Worm (Caenorhabditis elegans) whole organism, L4 larva: Measurements from ENCODE around the gene snt-7.

ENCODE experiments used
- D1046.2 ChIP-seq: fragments of 200-800 bp; sonication (Bioruptor generic); IDR thresholded peaks from 2 replicates; pipeline ENCODE4 v1.3.6; 2022; ENCODE audit warnings: missing genetic modification characterization, missing compliant biosample characterization
- F10B5.3 ChIP-seq: sonication (generic microtip); optimal IDR thresholded peaks from 2 replicates; lab custom pipeline; 2016; ENCODE audit warnings: mild to moderate bottlenecking, missing genetic modification characterization, missing compliant biosample characterization
- F26F4.8 ChIP-seq: fragments of 200-800 bp; sonication (Bioruptor generic); conservative IDR thresholded peaks from 2 replicates; pipeline ENCODE4 v1.3.6; 2022; ENCODE audit warnings: missing genetic modification characterization, missing compliant biosample characterization
- F44E2.7 ChIP-seq: fragments of 200-800 bp; sonication (Bioruptor generic); IDR thresholded peaks from 2 replicates; pipeline ENCODE4 v2.1.2; 2022; ENCODE audit warnings: missing genetic modification characterization, missing compliant biosample characterization
- F49E8.2 ChIP-seq: sonication (generic microtip); optimal IDR thresholded peaks from 2 replicates; lab custom pipeline; 2016; ENCODE audit warnings: missing compliant biosample characterization, mild to moderate bottlenecking, missing genetic modification characterization, borderline replicate concordance
- R02D3.7 ChIP-seq: fragments of 150-350 bp; sonication (generic microtip); optimal IDR thresholded peaks from 3 replicates; lab custom pipeline; 2014; ENCODE audit warnings: missing biosample characterization, missing genetic modification characterization
- T20F7.1 ChIP-seq: fragments of 200-800 bp; sonication (Bioruptor generic); optimal IDR thresholded peaks from 2 replicates; lab custom pipeline; 2018; ENCODE audit warnings: mild to moderate bottlenecking, missing genetic modification characterization, missing compliant biosample characterization
- Y105C5A.15 ChIP-seq: fragments of 200-800 bp; sonication (Bioruptor generic); IDR thresholded peaks from 2 replicates; pipeline ENCODE4 v1.3.6; 2022; ENCODE audit warnings: missing genetic modification characterization, missing compliant biosample characterization
- Y48G9A.11 ChIP-seq: fragments of 200-800 bp; sonication (Bioruptor generic); IDR thresholded peaks from 2 replicates; pipeline ENCODE4 v1.3.6; 2022; ENCODE audit warnings: missing genetic modification reagents, missing genetic modification characterization, missing compliant biosample characterization
- Y5F2A.4 ChIP-seq: fragments of 200-800 bp; sonication (Bioruptor generic); optimal IDR thresholded peaks from 2 replicates; lab custom pipeline; 2018; ENCODE audit warnings: mild to moderate bottlenecking, missing genetic modification characterization, missing compliant biosample characterization
- Y75B8A.6 ChIP-seq: fragments of 200-800 bp; sonication (Bioruptor generic); IDR thresholded peaks from 2 replicates; pipeline ENCODE4 v1.3.6; 2022; ENCODE audit warnings: missing genetic modification reagents, missing genetic modification characterization, missing compliant biosample characterization
- ama-1 ChIP-seq: fragments of 150-350 bp; optimal IDR thresholded peaks from 2 replicates; lab custom pipeline; 2014; ENCODE audit warnings: inconsistent platforms, mixed read lengths
- attf-4 ChIP-seq: sonication (generic microtip); optimal IDR thresholded peaks from 3 replicates; lab custom pipeline; 2017; ENCODE audit warnings: missing biosample characterization, missing genetic modification characterization
- ceh-44 ChIP-seq: fragments of 200-800 bp; sonication (Bioruptor generic); IDR thresholded peaks from 2 replicates; pipeline ENCODE4 v1.3.6; 2022; ENCODE audit warnings: missing genetic modification reagents, missing genetic modification characterization, missing compliant biosample characterization
- ceh-62 ChIP-seq: sonication (generic microtip); optimal IDR thresholded peaks from 2 replicates; lab custom pipeline; 2017; ENCODE audit warnings: missing biosample characterization, missing genetic modification characterization
- ceh-82 ChIP-seq: sonication (generic microtip); optimal IDR thresholded peaks from 2 replicates; lab custom pipeline; 2017; ENCODE audit warnings: missing biosample characterization, missing genetic modification characterization
- ces-1 ChIP-seq: fragments of 150-350 bp; sonication (generic microtip); optimal IDR thresholded peaks from 4 replicates; lab custom pipeline; 2014; ENCODE audit warnings: missing biosample characterization, missing genetic modification reagents, missing genetic modification characterization
- ctbp-1 ChIP-seq: fragments of 200-800 bp; sonication (Bioruptor generic); IDR thresholded peaks from 2 replicates; pipeline ENCODE4 v1.3.6; 2022; ENCODE audit warnings: missing genetic modification reagents, missing genetic modification characterization, missing compliant biosample characterization
- daf-19 ChIP-seq: fragments of 200-800 bp; sonication (Bioruptor generic); conservative IDR thresholded peaks from 2 replicates; pipeline ENCODE4 v1.3.6; 2022; ENCODE audit warnings: missing genetic modification characterization, missing compliant biosample characterization
- dpl-1 ChIP-seq: fragments of 150-350 bp; optimal IDR thresholded peaks from 2 replicates; lab custom pipeline; 2014; ENCODE audit warnings: missing biosample characterization, missing genetic modification reagents, missing genetic modification characterization
- dve-1 ChIP-seq: sonication (generic microtip); optimal IDR thresholded peaks from 2 replicates; lab custom pipeline; 2017; ENCODE audit warnings: antibody characterized with exemption, mild to moderate bottlenecking, missing genetic modification characterization, missing compliant biosample characterization; ENCODE audit not compliant: insufficient read depth
- egl-27 ChIP-seq: sonication (generic microtip); optimal IDR thresholded peaks from 3 replicates; lab custom pipeline; 2017; ENCODE audit warnings: missing biosample characterization, missing genetic modification reagents, missing genetic modification characterization
- hif-1 ChIP-seq, 2 experiments: sonication (generic microtip); optimal IDR thresholded peaks; 2 replicates each; lab custom pipeline; 2016 to 2017; ENCODE audit warnings: missing compliant biosample characterization in 2 of 2, missing genetic modification characterization in 2 of 2, missing genetic modification reagents in 2 of 2, missing genotype in 2 of 2, mild to moderate bottlenecking in 1 of 2
- hlh-30 ChIP-seq: sonication (generic microtip); optimal IDR thresholded peaks from 2 replicates; lab custom pipeline; 2017; ENCODE audit warnings: antibody characterized with exemption, mild to moderate bottlenecking, missing genetic modification characterization, missing compliant biosample characterization; ENCODE audit not compliant: insufficient read depth
- hmg-1.1 ChIP-seq: fragments of 200-800 bp; sonication (Bioruptor generic); IDR thresholded peaks from 2 replicates; pipeline ENCODE4 v1.3.6; 2022; ENCODE audit warnings: missing genetic modification reagents, missing genetic modification characterization, missing compliant biosample characterization
- lin-15B ChIP-seq: fragments of 150-350 bp; sonication (generic microtip); optimal IDR thresholded peaks from 3 replicates; lab custom pipeline; 2014; ENCODE audit warnings: missing biosample characterization, missing genetic modification characterization
- lin-29 ChIP-seq: fragments of 200-800 bp; sonication (Bioruptor generic); IDR thresholded peaks from 2 replicates; pipeline ENCODE4 v1.3.6; 2022; ENCODE audit warnings: missing genetic modification reagents, missing genetic modification characterization, missing compliant biosample characterization
- lin-38 ChIP-seq: fragments of 200-800 bp; sonication (Bioruptor generic); IDR thresholded peaks from 2 replicates; pipeline ENCODE4 v1.3.6; 2022; ENCODE audit warnings: missing genetic modification reagents, missing genetic modification characterization, missing compliant biosample characterization
- lin-39 ChIP-seq: fragments of 150-350 bp; optimal IDR thresholded peaks from 2 replicates; lab custom pipeline; 2014; ENCODE audit warnings: missing biosample characterization, missing genetic modification reagents, missing genetic modification characterization
- lir-3 ChIP-seq: sonication (generic microtip); optimal IDR thresholded peaks from 2 replicates; lab custom pipeline; 2016; ENCODE audit warnings: mild to moderate bottlenecking, missing genetic modification characterization, missing compliant biosample characterization
- madf-5 ChIP-seq, 2 experiments: fragments of 200-800 bp; sonication (Bioruptor generic); IDR thresholded peaks; 2 replicates each; pipeline ENCODE4 v1.3.6; 2022; ENCODE audit warnings: missing compliant biosample characterization in 2 of 2, missing genetic modification characterization in 2 of 2
- mdl-1 ChIP-seq, 2 experiments: fragments of 150-350 bp in 1 of 2; sonication (generic microtip) in 1 of 2; optimal IDR thresholded peaks; 2 replicates each; lab custom pipeline; 2014 to 2017; ENCODE audit warnings: missing biosample characterization in 2 of 2, missing genetic modification characterization in 2 of 2
- mxl-3 ChIP-seq: fragments of 200-800 bp; sonication (Bioruptor generic); optimal IDR thresholded peaks from 2 replicates; lab custom pipeline; 2018; ENCODE audit warnings: mild to moderate bottlenecking, missing genetic modification characterization, missing compliant biosample characterization
- nhr-10 ChIP-seq: fragments of 150-350 bp; optimal IDR thresholded peaks from 2 replicates; lab custom pipeline; 2014; ENCODE audit warnings: missing biosample characterization, missing genetic modification characterization
- nhr-102 ChIP-seq: sonication (generic microtip); optimal IDR thresholded peaks from 2 replicates; lab custom pipeline; 2016; ENCODE audit warnings: mild to moderate bottlenecking, missing genetic modification characterization, moderate library complexity, missing compliant biosample characterization
- nhr-11 ChIP-seq: fragments of 150-350 bp; optimal IDR thresholded peaks from 2 replicates; lab custom pipeline; 2014; ENCODE audit warnings: missing biosample characterization, missing genetic modification characterization
- nhr-25 ChIP-seq: sonication (generic microtip); optimal IDR thresholded peaks from 2 replicates; lab custom pipeline; 2017; ENCODE audit warnings: missing genetic modification characterization, mild to moderate bottlenecking, missing compliant biosample characterization, antibody characterized with exemption, moderate library complexity, borderline replicate concordance; ENCODE audit not compliant: insufficient read depth
- nhr-76 ChIP-seq: fragments of 150-350 bp; optimal IDR thresholded peaks from 2 replicates; lab custom pipeline; 2014; ENCODE audit warnings: missing biosample characterization, missing genetic modification characterization
- pqm-1 ChIP-seq: sonication (generic microtip); optimal IDR thresholded peaks from 2 replicates; lab custom pipeline; 2017; ENCODE audit warnings: missing biosample characterization, missing genetic modification characterization
- rbr-2 ChIP-seq: sonication (generic microtip); optimal IDR thresholded peaks from 2 replicates; lab custom pipeline; 2016; ENCODE audit warnings: missing genotype, missing genetic modification characterization, missing compliant biosample characterization
- sdz-12 ChIP-seq: fragments of 200-800 bp; sonication (Bioruptor generic); optimal IDR thresholded peaks from 2 replicates; lab custom pipeline; 2018; ENCODE audit warnings: mild to moderate bottlenecking, missing genetic modification characterization, missing compliant biosample characterization
- skn-1 ChIP-seq: fragments of 150-350 bp; optimal IDR thresholded peaks from 2 replicates; lab custom pipeline; 2014; ENCODE audit warnings: missing biosample characterization, missing genetic modification characterization
- snpc-1.2 ChIP-seq: fragments of 200-800 bp; sonication (Bioruptor generic); IDR thresholded peaks from 2 replicates; pipeline ENCODE4 v1.3.6; 2022; ENCODE audit warnings: missing genetic modification reagents, missing genetic modification characterization, missing compliant biosample characterization
- snpc-4 ChIP-seq: fragments of 150-350 bp; optimal IDR thresholded peaks from 2 replicates; lab custom pipeline; 2014; ENCODE audit warnings: missing biosample characterization, missing genetic modification characterization
- spr-3 ChIP-seq: fragments of 200-800 bp; sonication (Bioruptor generic); optimal IDR thresholded peaks from 2 replicates; lab custom pipeline; 2018; ENCODE audit warnings: mild to moderate bottlenecking, missing genetic modification characterization, missing compliant biosample characterization
- unc-130 ChIP-seq: sonication (generic microtip); optimal IDR thresholded peaks from 2 replicates; lab custom pipeline; 2016; ENCODE audit warnings: missing genetic modification reagents, missing genetic modification characterization, missing compliant biosample characterization
- unc-39 ChIP-seq: sonication (generic microtip); optimal IDR thresholded peaks from 2 replicates; lab custom pipeline; 2017; ENCODE audit warnings: missing biosample characterization, missing genetic modification characterization
- vab-7 ChIP-seq: fragments of 200-800 bp; sonication (Bioruptor generic); IDR thresholded peaks from 2 replicates; pipeline ENCODE4 v1.3.6; 2022; ENCODE audit warnings: missing genetic modification reagents, missing genetic modification characterization, missing compliant biosample characterization
- zip-11 ChIP-seq: fragments of 200-800 bp; sonication (Bioruptor generic); IDR thresholded peaks from 2 replicates; pipeline ENCODE4 v1.3.6; 2022; ENCODE audit warnings: missing genetic modification characterization, missing compliant biosample characterization
- zip-2 ChIP-seq: fragments of 150-350 bp; optimal IDR thresholded peaks from 2 replicates; lab custom pipeline; 2014; ENCODE audit warnings: missing biosample characterization, missing genetic modification characterization
- ztf-11 ChIP-seq: fragments of 150-350 bp; optimal IDR thresholded peaks from 2 replicates; lab custom pipeline; 2014; ENCODE audit warnings: missing biosample characterization, missing genetic modification characterization
- ztf-7 ChIP-seq: fragments of 150-350 bp; optimal IDR thresholded peaks from 2 replicates; lab custom pipeline; 2014; ENCODE audit warnings: missing biosample characterization, missing genetic modification characterization

The snt-7 gene

ce11 chrX:15200720-15201119 is 1.8 kb upstream of the snt-7 start (continued):
- TF ChIP-seq snpc-4 (tag; lab: Kevin White, UChicago) (no peak), mdl-1 (tag; optimal IDR thresholded peaks at IDR 0.05; lab: Kevin White, UChicago) (peak in 1 of 2 experiments; percentile 62), ceh-82 (tag; lab: Kevin White, UChicago) (no peak), unc-130 (GFP tag; lab: Kevin White, UChicago) (peak; percentile 36), ctbp-1 (peak; percentile 94), sdz-12 (GFP tag; lab: Kevin White, UChicago) (peak; percentile 63), nhr-76 (tag; lab: Kevin White, UChicago) (no peak), mxl-3 (GFP tag; lab: Kevin White, UChicago) (peak; percentile 65), nhr-11 (tag; lab: Kevin White, UChicago) (peak; percentile 59), zip-11 (GFP tag; lab: Robert Waterston, UW) (no peak), F26F4.8 (GFP tag; lab: Robert Waterston, UW) (peak; percentile 92), daf-19 (GFP tag; lab: Robert Waterston, UW) (peak; percentile 92), lin-39 (tag; lab: Kevin White, UChicago) (no peak), skn-1 (no peak), snpc-1.2 (peak; percentile 92), hif-1 (tag; optimal IDR thresholded peaks at IDR 0.05; lab: Kevin White, UChicago) (peak; percentile 21 to 53), ces-1 (GFP tag; lab: Kevin White, UChicago) (no peak), ceh-62 (tag; lab: Kevin White, UChicago) (no peak), lin-38 (GFP tag; lab: Robert Waterston, UW) (peak; percentile 81), ceh-44 (GFP tag; lab: Robert Waterston, UW) (peak; percentile 91; the same call in 1 of the 2 replicates), F49E8.2 (tag; lab: Kevin White, UChicago) (peak; percentile 75), Y48G9A.11 (peak; percentile 90), hlh-30 (tag; lab: Kevin White, UChicago) (peak; percentile 79), dpl-1 (GFP tag; lab: Kevin White, UChicago) (peak; percentile 17), attf-4 (tag; lab: Kevin White, UChicago) (no peak), rbr-2 (tag; lab: Kevin White, UChicago) (peak; percentile 72), Y5F2A.4 (GFP tag; lab: Kevin White, UChicago) (peak; percentile 70), hmg-1.1 (GFP tag; lab: Robert Waterston, UW) (peak; percentile 92), R02D3.7 (no peak), T20F7.1 (peak; percentile 70), ztf-7 (tag; lab: Kevin White, UChicago) (peak; percentile 39), ama-1 (lab: Kevin White, UChicago) (no peak), vab-7 (peak; percentile 97), nhr-25 (tag; lab: Kevin White, UChicago) (peak; percentile 68), lir-3 (tag; lab: Kevin White, UChicago) (peak; percentile 74), madf-5 (GFP tag; IDR thresholded peaks at IDR 0.05; lab: Robert Waterston, UW) (peak; percentile 71 to 74; a peak in 3 of 4 replicates), F10B5.3 (tag; lab: Kevin White, UChicago) (peak; percentile 36), Y75B8A.6 (GFP tag; lab: Robert Waterston, UW) (peak; percentile 62; the same call in 1 of the 2 replicates), ztf-11 (no peak), zip-2 (tag; lab: Kevin White, UChicago) (peak; percentile 77), egl-27 (tag; lab: Kevin White, UChicago) (no peak), F44E2.7 (GFP tag; lab: Robert Waterston, UW) (peak; percentile 84), Y105C5A.15 (peak; percentile 69), spr-3 (GFP tag; lab: Kevin White, UChicago) (peak; percentile 76), lin-29 (peak; percentile 78), D1046.2 (GFP tag; lab: Robert Waterston, UW) (peak; percentile 90), dve-1 (tag; lab: Kevin White, UChicago) (peak; percentile 80), pqm-1 (tag; lab: Kevin White, UChicago) (no peak), nhr-102 (tag; lab: Kevin White, UChicago) (peak; percentile 86), nhr-10 (tag; lab: Kevin White, UChicago) (no peak), lin-15B (tag; lab: Kevin White, UChicago) (no peak), unc-39 (tag; lab: Kevin White, UChicago) (no peak)
